Worm (Caenorhabditis elegans) whole organism, L3 larva: Measurements from ENCODE around the gene fbxb-104.

Experiments used
- R02D3.7 ChIP-seq: fragments of 150-350 bp; optimal IDR thresholded peaks from 2 replicates; lab custom pipeline; 2014; ENCODE audit warnings: missing biosample characterization, missing genetic modification characterization
- ama-1 ChIP-seq: fragments of 150-350 bp; optimal IDR thresholded peaks from 2 replicates; lab custom pipeline; 2018
- daf-12 ChIP-seq: fragments of 150-350 bp; optimal IDR thresholded peaks from 2 replicates; lab custom pipeline; 2014; ENCODE audit warnings: missing biosample characterization, missing genetic modification reagents, missing genetic modification characterization
- fos-1 ChIP-seq: fragments of 150-350 bp; optimal IDR thresholded peaks from 2 replicates; lab custom pipeline; 2014; ENCODE audit warnings: missing biosample characterization, missing genetic modification characterization
- lin-15B ChIP-seq: fragments of 150-350 bp; optimal IDR thresholded peaks from 2 replicates; lab custom pipeline; 2014; ENCODE audit warnings: missing biosample characterization, missing genetic modification characterization
- lin-39 ChIP-seq: fragments of 150-350 bp; optimal IDR thresholded peaks from 2 replicates; lab custom pipeline; 2018; ENCODE audit warnings: missing biosample characterization, missing genetic modification reagents, missing genetic modification characterization
- nhr-25 ChIP-seq: sonication (generic microtip); optimal IDR thresholded peaks from 2 replicates; lab custom pipeline; 2017; ENCODE audit warnings: missing biosample characterization, missing genetic modification characterization
- unc-39 ChIP-seq: sonication (generic microtip); optimal IDR thresholded peaks from 4 replicates; lab custom pipeline; 2017; ENCODE audit warnings: missing biosample characterization, missing genetic modification characterization
- unc-62 ChIP-seq: fragments of 150-350 bp; sonication (generic microtip); optimal IDR thresholded peaks from 4 replicates; lab custom pipeline; 2014; ENCODE audit warnings: missing biosample characterization, missing genetic modification reagents, missing genetic modification characterization

ce11 chrII:3473744-3474143 lies 3.3 kb downstream of the fbxb-104 start, which contains the start of gene sdz-32:
- TF ChIP-seq unc-39 = no peak
- no peak for TF ChIP-seq nhr-25
- TF ChIP-seq lin-39 (tag; lab: Kevin White, UChicago) = no peak
- no peak for TF ChIP-seq daf-12 (tag; lab: Kevin White, UChicago)
- no peak for TF ChIP-seq unc-62 (GFP tag; lab: Kevin White, UChicago)
- TF ChIP-seq ama-1 = no peak
- no peak for TF ChIP-seq R02D3.7 (tag; lab: Kevin White, UChicago)
- TF ChIP-seq lin-15B (tag; lab: Kevin White, UChicago) = no peak
- TF ChIP-seq fos-1 (tag; lab: Kevin White, UChicago) = no peak
